Worm (Caenorhabditis elegans) whole organism, midembryonic: Measurements from ENCODE around the gene myrf-1.

ENCODE experiments used
- med-1 ChIP-seq: sonication (generic microtip); optimal IDR thresholded peaks from 2 replicates; lab custom pipeline; 2017; ENCODE audit warnings: missing genetic modification characterization, mild to moderate bottlenecking, missing compliant biosample characterization, antibody characterized with exemption, missing genetic modification reagents; ENCODE audit not compliant: insufficient read depth
- ref-1 ChIP-seq: fragments of 200-800 bp; sonication (Bioruptor generic); conservative IDR thresholded peaks from 2 replicates; pipeline ENCODE4 v1.3.6; 2022; ENCODE audit warnings: missing genetic modification reagents, missing genetic modification characterization, missing compliant biosample characterization
- tab-1 ChIP-seq: fragments of 200-800 bp; sonication (Bioruptor generic); IDR thresholded peaks from 2 replicates; pipeline ENCODE4 v1.3.6; 2022; ENCODE audit warnings: missing genetic modification characterization, missing compliant biosample characterization
- ztf-29 ChIP-seq: fragments of 200-800 bp; sonication (Bioruptor generic); IDR thresholded peaks from 2 replicates; pipeline ENCODE4 v1.3.6; 2022; ENCODE audit warnings: missing genetic modification reagents, missing genetic modification characterization, missing compliant biosample characterization

DNA sequence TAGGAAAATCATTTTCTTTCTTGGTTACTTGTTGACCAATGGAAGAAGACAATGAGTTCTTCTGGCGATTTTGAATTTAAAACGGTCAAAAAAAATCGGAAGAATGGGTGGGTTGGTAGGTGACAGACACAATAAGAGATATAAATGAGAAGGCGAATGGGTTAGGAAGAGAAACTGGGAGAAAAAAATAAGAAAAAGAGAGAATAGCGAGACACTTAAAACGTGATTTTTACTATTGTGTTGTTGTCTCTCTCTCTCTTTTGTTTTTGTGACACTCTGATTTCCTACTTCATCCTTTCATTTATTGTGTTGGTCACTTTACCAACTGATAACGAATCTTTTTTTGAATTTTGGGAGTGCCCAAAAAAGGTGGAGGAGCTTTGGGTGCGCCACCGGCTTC is 14.0 kb upstream of the myrf-1 start:
- TF ChIP-seq ztf-29, result no peak
- no peak for TF ChIP-seq ref-1 (GFP tag; lab: Robert Waterston, UW)
- no peak for TF ChIP-seq med-1
- no peak for TF ChIP-seq tab-1 (GFP tag; lab: Robert Waterston, UW)
